Worm (Caenorhabditis elegans): ENCODE results near the gene C06G3.3.

C06G3.3 gene

ce11 chrIV:7012731-7013445 is 23.0 kb upstream of the C06G3.3 start:
- TF ChIP-seq madf-6 (GFP tag; IDR thresholded peaks at IDR 0.05): no peak
- TF ChIP-seq F37B4.10 (GFP tag; IDR thresholded peaks at IDR 0.05): no peak
- TF ChIP-seq ama-1 (optimal IDR thresholded peaks at IDR 0.05): no peak
- TF ChIP-seq ama-1 (GFP tag; optimal IDR thresholded peaks at IDR 0.05): no peak
- no peak for TF ChIP-seq F55B11.4 (tag; optimal IDR thresholded peaks at IDR 0.05; ENCODE audit: borderline replicate concordance, insufficient read depth)
- no peak for TF ChIP-seq madf-10 (tag; optimal IDR thresholded peaks at IDR 0.05)
- TF ChIP-seq ztf-28 (GFP tag; IDR thresholded peaks at IDR 0.05): no peak
- TF ChIP-seq ceh-91 (GFP tag; IDR thresholded peaks at IDR 0.05): no peak
- TF ChIP-seq D2030.7 (GFP tag; IDR thresholded peaks at IDR 0.05): no peak
- peak; percentile 79 for TF ChIP-seq zfh-2 (GFP tag; conservative IDR thresholded peaks at IDR 0.05)
- TF ChIP-seq hmg-1.2 (GFP tag; IDR thresholded peaks at IDR 0.05): no peak
- TF ChIP-seq B0019.2 (GFP tag; conservative IDR thresholded peaks at IDR 0.05): no peak
- TF ChIP-seq egl-18 (GFP tag; IDR thresholded peaks at IDR 0.05): no peak
- TF ChIP-seq egrh-3 (GFP tag; IDR thresholded peaks at IDR 0.05): peak; percentile 41; the same call in 1 of the 2 replicates
- no peak for TF ChIP-seq F52B5.7 (tag; optimal IDR thresholded peaks at IDR 0.05)
- TF ChIP-seq nhr-90 (tag; optimal IDR thresholded peaks at IDR 0.05): no peak
- no peak for TF ChIP-seq Y53G8AR.9 (GFP tag; conservative IDR thresholded peaks at IDR 0.05)
- TF ChIP-seq lsy-27 (tag; optimal IDR thresholded peaks at IDR 0.05; ENCODE audit: borderline replicate concordance, insufficient read depth): no peak
- TF ChIP-seq F23B12.7 (tag; optimal IDR thresholded peaks at IDR 0.05; ENCODE audit: insufficient read depth): no peak
- TF ChIP-seq snpc-4 (GFP tag; optimal IDR thresholded peaks at IDR 0.05): no peak
- peak in 1 of 4 experiments; percentile 5 for TF ChIP-seq snpc-4 (tag; optimal IDR thresholded peaks at IDR 0.05)
- TF ChIP-seq B0261.1 (tag; optimal IDR thresholded peaks at IDR 0.05): no peak

- TF ChIP-seq hlh-12 (tag; optimal IDR thresholded peaks at IDR 0.05) (no peak), nhr-80 (tag; optimal IDR thresholded peaks at IDR 0.05) (peak; percentile 9), cebp-1 (GFP tag; IDR thresholded peaks at IDR 0.05) (no peak), cebp-1 (tag; optimal IDR thresholded peaks at IDR 0.05) (peak; percentile 54), him-1 (tag; optimal IDR thresholded peaks at IDR 0.05) (no peak), hmg-1.2 (GFP tag; IDR thresholded peaks at IDR 0.05) (peak; percentile 41; the same call in 1 of the 2 replicates)
These were observed 19.4 kb upstream of the C06G3.3 start for ce11 chrIV:7016502-7016901.

DNA sequence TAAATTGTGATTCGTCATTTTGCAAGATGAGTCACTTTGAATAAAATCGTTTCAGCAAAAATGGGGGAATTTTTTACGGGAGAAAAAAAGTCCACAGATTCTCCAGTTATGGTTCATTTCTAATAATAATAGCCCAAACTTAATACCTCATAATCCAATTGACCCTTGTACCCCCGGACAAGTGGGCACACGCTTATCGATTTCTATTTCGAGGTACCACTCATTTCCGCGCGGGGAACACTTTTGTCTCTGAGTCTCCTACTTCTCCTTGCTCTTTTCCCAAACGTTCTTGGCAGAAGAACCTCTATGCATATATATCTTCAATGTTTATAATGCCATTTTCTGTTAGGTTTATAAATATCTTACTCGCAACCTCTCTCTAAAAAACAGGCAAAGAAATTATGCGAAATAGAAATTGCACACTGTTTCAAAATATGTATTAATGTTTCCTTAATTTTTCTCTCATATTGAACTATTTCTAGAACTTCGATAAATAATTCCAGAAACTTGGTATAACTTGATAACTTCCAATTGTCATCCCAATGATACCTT is 18.7 kb upstream of the C06G3.3 start, which contains the start of gene gldi-4:
TSS of gene gldi-4 (plus strand) at position 502 of the 552 bp plus-strand sequence.
- TF ChIP-seq pha-4 (tag; optimal IDR thresholded peaks at IDR 0.05) (no peak), lin-54 (GFP tag; optimal IDR thresholded peaks at IDR 0.05) (no peak), lin-26 (GFP tag; IDR thresholded peaks at IDR 0.05) (no peak), sptf-2 (GFP tag; optimal IDR thresholded peaks at IDR 0.05) (no peak), lag-1 (GFP tag; IDR thresholded peaks at IDR 0.05) (no peak), ceh-100 (GFP tag; IDR thresholded peaks at IDR 0.05) (no peak), Y67H2A.10 (GFP tag; conservative IDR thresholded peaks at IDR 0.05) (no peak), ztf-26 (tag; optimal IDR thresholded peaks at IDR 0.05) (no peak)

Data from whole organism, young adult.